Worm (Caenorhabditis elegans): ENCODE data around the gene F10G7.5.

Gene F10G7.5

DNA sequence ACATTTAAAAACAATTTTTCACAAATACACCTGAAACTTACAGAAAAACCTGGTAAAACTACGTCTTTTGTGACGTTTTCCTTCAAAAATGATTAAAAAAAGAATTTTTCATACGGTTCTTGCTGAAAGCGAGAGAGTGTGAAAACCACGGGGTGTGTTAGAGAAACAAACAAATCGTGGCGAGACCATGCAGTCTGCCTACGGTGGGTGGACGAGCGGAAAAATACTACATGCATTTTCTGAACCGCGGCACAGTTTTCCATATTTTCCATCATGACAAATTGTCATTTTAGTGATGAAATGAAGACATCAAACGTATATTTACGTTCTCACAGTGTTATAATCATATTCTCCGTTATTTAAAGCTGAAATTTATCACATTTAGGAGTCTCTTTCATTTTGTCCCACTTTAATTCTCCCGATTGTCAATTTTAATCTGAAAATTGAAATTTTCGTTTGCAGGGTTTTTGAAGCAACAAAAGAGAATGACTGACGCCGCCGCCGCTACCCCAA is 13.2 kb downstream of the F10G7.5 start, which contains the start of the genes F10G7.9 and tsn-1 (continued):
- TF ChIP-seq madf-9 (GFP tag; conservative IDR thresholded peaks at IDR 0.05) (no peak), dve-1 (tag; optimal IDR thresholded peaks at IDR 0.05; ENCODE audit: insufficient read depth) (peak; percentile 59), ceh-62 (tag; optimal IDR thresholded peaks at IDR 0.05) (no peak), zfp-2 (tag; optimal IDR thresholded peaks at IDR 0.05) (no peak), unc-130 (GFP tag; optimal IDR thresholded peaks at IDR 0.05) (peak; percentile 11), nhr-77 (tag; optimal IDR thresholded peaks at IDR 0.05) (no peak), lsy-2 (tag; optimal IDR thresholded peaks at IDR 0.05) (peak; percentile 70 to 97), rbr-2 (tag; optimal IDR thresholded peaks at IDR 0.05) (peak; percentile 0), F44E2.7 (GFP tag; IDR thresholded peaks at IDR 0.05) (no peak), nhr-111 (GFP tag; optimal IDR thresholded peaks at IDR 0.05) (no peak), nhr-28 (tag; optimal IDR thresholded peaks at IDR 0.05) (peak; percentile 47), arid-1 (GFP tag; conservative IDR thresholded peaks at IDR 0.05) (no peak), daf-12 (tag; optimal IDR thresholded peaks at IDR 0.05) (no peak), mdl-1 (tag; optimal IDR thresholded peaks at IDR 0.05) (peak in 1 of 2 experiments; percentile 24), php-3 (GFP tag; IDR thresholded peaks at IDR 0.05) (no peak), lin-1 (GFP tag; IDR thresholded peaks at IDR 0.05) (no peak), fos-1 (tag; optimal IDR thresholded peaks at IDR 0.05) (no peak), aly-2 (tag; optimal IDR thresholded peaks at IDR 0.05) (no peak), hlh-11 (tag; optimal IDR thresholded peaks at IDR 0.05) (peak; percentile 64), fkh-10 (GFP tag; optimal IDR thresholded peaks at IDR 0.05) (peak; percentile 5), saeg-2 (GFP tag; IDR thresholded peaks at IDR 0.05) (no peak), egl-43 (GFP tag; IDR thresholded peaks at IDR 0.05) (no peak), ztf-11 (tag; optimal IDR thresholded peaks at IDR 0.05) (no peak), ZK337.2 (GFP tag; IDR thresholded peaks at IDR 0.05) (no peak), ceh-32 (tag; optimal IDR thresholded peaks at IDR 0.05; ENCODE audit: poor library complexity) (no peak), zag-1 (tag; optimal IDR thresholded peaks at IDR 0.05) (no peak)

DNA sequence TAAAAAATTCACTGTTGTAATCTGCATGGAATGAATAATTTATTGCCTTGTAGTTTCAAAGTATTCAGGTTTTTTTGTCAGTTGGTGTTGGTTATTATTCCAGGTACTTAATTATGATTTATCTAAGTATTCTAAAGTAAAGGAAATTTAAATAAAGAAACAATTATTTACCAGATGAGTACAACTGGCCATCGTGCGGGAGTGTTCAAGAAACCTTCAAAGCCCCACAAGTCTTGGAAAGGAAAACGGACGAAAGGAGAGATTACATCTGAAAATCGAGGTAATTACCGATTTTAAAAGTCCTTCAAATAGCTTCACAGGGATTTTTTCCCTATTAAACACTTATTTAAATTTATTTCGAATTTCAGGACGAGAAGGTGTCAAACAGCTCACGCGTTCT is 16.9 kb downstream of the F10G7.5 start, which contains the start of gene tag-151:
Gene tag-151, plus strand, starts transcription at position 158 of the 400 bp plus-strand sequence.
- TF ChIP-seq zip-2 (tag; optimal IDR thresholded peaks at IDR 0.05) (peak; percentile 54), mxl-3 (GFP tag; optimal IDR thresholded peaks at IDR 0.05) (no peak), spr-1 (tag; optimal IDR thresholded peaks at IDR 0.05) (peak; percentile 36), saeg-2 (GFP tag; IDR thresholded peaks at IDR 0.05) (0 out of 2 replicates have a peak, but pooled peaks have one; percentile 25), lim-7 (GFP tag; IDR thresholded peaks at IDR 0.05) (0 out of 2 replicates have a peak, but pooled peaks have one; percentile 22), ceh-20 (GFP tag; IDR thresholded peaks at IDR 0.05) (no peak), T26A8.4 (GFP tag; IDR thresholded peaks at IDR 0.05) (no peak), nhr-102 (tag; optimal IDR thresholded peaks at IDR 0.05) (peak; percentile 77), daf-16 (GFP tag; optimal IDR thresholded peaks at IDR 0.05) (peak in 1 of 2 experiments; percentile 54), daf-16 (tag; optimal IDR thresholded peaks at IDR 0.05) (no peak), spr-3 (GFP tag; optimal IDR thresholded peaks at IDR 0.05) (peak; percentile 58), D1046.2 (GFP tag; IDR thresholded peaks at IDR 0.05) (no peak), fkh-10 (GFP tag; optimal IDR thresholded peaks at IDR 0.05) (no peak), pqm-1 (tag; optimal IDR thresholded peaks at IDR 0.05) (no peak), dve-1 (tag; optimal IDR thresholded peaks at IDR 0.05; ENCODE audit: insufficient read depth) (peak; percentile 3), F10B5.3 (tag; optimal IDR thresholded peaks at IDR 0.05) (peak; percentile 54), Y48G9A.11 (GFP tag; IDR thresholded peaks at IDR 0.05) (peak; percentile 24; the same call in 1 of the 2 replicates), nhr-48 (tag; optimal IDR thresholded peaks at IDR 0.05) (peak; percentile 16), hmg-1.1 (GFP tag; IDR thresholded peaks at IDR 0.05) (no peak), lin-38 (GFP tag; IDR thresholded peaks at IDR 0.05) (peak; percentile 65), nhr-76 (tag; optimal IDR thresholded peaks at IDR 0.05) (no peak), lsy-2 (tag; optimal IDR thresholded peaks at IDR 0.05) (peak in 1 of 2 experiments; percentile 41), arid-1 (GFP tag; conservative IDR thresholded peaks at IDR 0.05) (peak; percentile 56; the same call in 1 of the 2 replicates), unc-62 (GFP tag; optimal IDR thresholded peaks at IDR 0.05 in 1 of 2) (no peak), unc-62 (tag; optimal IDR thresholded peaks at IDR 0.05) (no peak)
